Worm (Caenorhabditis elegans): ENCODE measurements around the gene exo-1.

exo-1 gene

DNA sequence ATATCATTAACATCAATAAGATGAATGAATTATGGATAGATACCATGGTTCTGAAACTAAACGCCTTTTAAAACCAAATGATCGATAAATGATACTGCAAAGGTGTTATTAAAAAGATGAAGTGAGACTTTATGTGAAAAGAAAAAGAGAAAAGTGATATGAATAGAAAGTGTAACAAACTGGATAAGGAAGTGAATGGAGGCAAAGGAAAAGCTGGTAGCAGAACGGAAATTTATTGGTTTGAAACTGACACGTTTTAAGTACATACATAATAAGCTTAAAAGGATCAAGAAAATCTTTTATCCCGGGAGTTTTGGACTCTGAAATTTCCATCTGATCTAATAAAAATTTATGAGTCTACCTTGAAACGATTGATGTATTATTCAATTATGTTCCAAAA, 6.4 kb downstream of the exo-1 start, which contains the start of gene bli-5:
TSS of gene bli-5 (minus strand) at position 101 of the 400 bp plus-strand sequence.
- TF ChIP-seq C34F6.9 (tag; optimal IDR thresholded peaks at IDR 0.05) (no peak), alr-1 (tag; optimal IDR thresholded peaks at IDR 0.05) (no peak), nhr-10 (tag; optimal IDR thresholded peaks at IDR 0.05) (no peak), lin-39 (tag; optimal IDR thresholded peaks at IDR 0.05) (no peak), mbf-1 (tag; optimal IDR thresholded peaks at IDR 0.05) (no peak), ceh-16 (tag; optimal IDR thresholded peaks at IDR 0.05) (no peak), nhr-25 (tag; optimal IDR thresholded peaks at IDR 0.05) (no peak), nhr-21 (tag; optimal IDR thresholded peaks at IDR 0.05) (no peak), nhr-237 (tag; optimal IDR thresholded peaks at IDR 0.05) (no peak), crh-2 (tag; optimal IDR thresholded peaks at IDR 0.05) (no peak), nhr-129 (tag; optimal IDR thresholded peaks at IDR 0.05) (no peak), ceh-82 (tag; optimal IDR thresholded peaks at IDR 0.05) (no peak), F13H6.1 (tag; optimal IDR thresholded peaks at IDR 0.05) (no peak)

DNA sequence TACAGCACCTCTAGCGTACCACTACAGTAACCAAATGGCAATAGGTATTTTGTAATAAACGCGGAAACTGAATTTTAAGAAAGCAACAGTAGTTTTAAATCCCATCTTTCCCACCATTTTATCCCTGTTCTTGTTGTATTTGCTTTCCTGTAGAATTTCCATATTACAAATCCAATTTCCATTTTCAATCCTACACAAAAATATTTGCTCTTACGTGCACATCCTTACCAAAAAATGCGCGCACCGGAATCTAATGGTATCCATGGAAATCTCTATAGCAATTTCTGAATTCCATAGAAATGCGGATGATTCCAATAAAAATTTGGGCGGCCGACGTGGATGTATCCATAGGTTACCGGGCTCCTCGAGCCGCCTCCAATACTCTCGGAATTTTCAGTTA, 6.8 kb downstream of the exo-1 start, which contains the start of gene trf-1:
TSS of gene trf-1 (plus strand) at position 301 of the 400 bp plus-strand sequence.
- TF ChIP-seq F13H6.1 (tag; optimal IDR thresholded peaks at IDR 0.05) (no peak), nhr-11 (tag; optimal IDR thresholded peaks at IDR 0.05) (no peak), fos-1 (tag; optimal IDR thresholded peaks at IDR 0.05) (no peak), blmp-1 (tag; optimal IDR thresholded peaks at IDR 0.05; ENCODE audit: insufficient read depth) (no peak), lin-11 (tag; optimal IDR thresholded peaks at IDR 0.05) (no peak), ceh-16 (tag; optimal IDR thresholded peaks at IDR 0.05) (no peak), sem-4 (tag; optimal IDR thresholded peaks at IDR 0.05) (no peak), nhr-12 (tag; optimal IDR thresholded peaks at IDR 0.05) (no peak), gmeb-1 (tag; optimal IDR thresholded peaks at IDR 0.05) (no peak), nhr-77 (tag; optimal IDR thresholded peaks at IDR 0.05) (no peak), peb-1 (tag; optimal IDR thresholded peaks at IDR 0.05) (no peak), crh-2 (tag; optimal IDR thresholded peaks at IDR 0.05) (no peak), unc-39 (tag; optimal IDR thresholded peaks at IDR 0.05) (no peak), sma-9 (GFP tag; optimal IDR thresholded peaks at IDR 0.05) (no peak), sma-9 (tag; optimal IDR thresholded peaks at IDR 0.05) (no peak), aly-2 (tag; optimal IDR thresholded peaks at IDR 0.05) (no peak), ZK546.5 (tag; optimal IDR thresholded peaks at IDR 0.05) (no peak), R02D3.7 (tag; optimal IDR thresholded peaks at IDR 0.05) (no peak), nhr-25 (tag; optimal IDR thresholded peaks at IDR 0.05) (no peak), ztf-1 (GFP tag; conservative IDR thresholded peaks at IDR 0.05) (no peak)

ce11 chrIII:13434404-13434803, 11.1 kb downstream of the exo-1 start, which contains the start of gene F45G2.7:
TSS of gene F45G2.7 (minus strand) at chrIII:13434504.
- TF ChIP-seq elt-1 (tag; optimal IDR thresholded peaks at IDR 0.05) (no peak), mab-5 (tag; optimal IDR thresholded peaks at IDR 0.05) (no peak), mbf-1 (tag; optimal IDR thresholded peaks at IDR 0.05) (no peak), snpc-4 (tag; optimal IDR thresholded peaks at IDR 0.05) (no peak), alr-1 (tag; optimal IDR thresholded peaks at IDR 0.05) (no peak), peb-1 (tag; optimal IDR thresholded peaks at IDR 0.05) (no peak), ZK546.5 (tag; optimal IDR thresholded peaks at IDR 0.05) (no peak), nhr-129 (tag; optimal IDR thresholded peaks at IDR 0.05) (no peak), C34F6.9 (tag; optimal IDR thresholded peaks at IDR 0.05) (no peak), unc-39 (tag; optimal IDR thresholded peaks at IDR 0.05) (no peak)

DNA sequence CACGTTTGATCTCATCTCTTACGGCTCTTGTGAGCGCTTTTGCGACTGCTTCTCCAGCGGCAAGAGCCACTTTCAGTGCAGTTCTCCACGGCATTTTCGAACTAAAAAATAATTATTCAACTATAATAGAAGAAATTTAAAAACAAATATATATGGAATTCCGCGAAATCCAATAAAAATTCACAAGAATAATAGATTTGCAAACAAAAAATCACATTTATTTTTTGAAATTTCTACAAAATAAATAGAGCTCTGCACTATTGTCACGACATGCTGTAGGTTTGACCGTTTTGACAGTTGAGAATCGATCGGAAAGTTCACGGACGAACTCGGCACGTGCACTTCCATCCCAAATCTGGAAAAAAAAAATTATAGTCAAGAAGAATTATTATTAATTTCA, 12.3 kb downstream of the exo-1 start, which contains the start of gene F45G2.8:
TSS of gene F45G2.8 (minus strand) at position 101 of the 400 bp plus-strand sequence.
- TF ChIP-seq ceh-82 (tag; optimal IDR thresholded peaks at IDR 0.05) (no peak), snpc-4 (tag; optimal IDR thresholded peaks at IDR 0.05) (no peak), lin-13 (GFP tag; optimal IDR thresholded peaks at IDR 0.05) (no peak), nhr-25 (tag; optimal IDR thresholded peaks at IDR 0.05) (no peak), skn-1 (tag; optimal IDR thresholded peaks at IDR 0.05) (no peak), nhr-21 (tag; optimal IDR thresholded peaks at IDR 0.05) (no peak), nhr-12 (tag; optimal IDR thresholded peaks at IDR 0.05) (no peak), C34F6.9 (tag; optimal IDR thresholded peaks at IDR 0.05) (no peak)

DNA sequence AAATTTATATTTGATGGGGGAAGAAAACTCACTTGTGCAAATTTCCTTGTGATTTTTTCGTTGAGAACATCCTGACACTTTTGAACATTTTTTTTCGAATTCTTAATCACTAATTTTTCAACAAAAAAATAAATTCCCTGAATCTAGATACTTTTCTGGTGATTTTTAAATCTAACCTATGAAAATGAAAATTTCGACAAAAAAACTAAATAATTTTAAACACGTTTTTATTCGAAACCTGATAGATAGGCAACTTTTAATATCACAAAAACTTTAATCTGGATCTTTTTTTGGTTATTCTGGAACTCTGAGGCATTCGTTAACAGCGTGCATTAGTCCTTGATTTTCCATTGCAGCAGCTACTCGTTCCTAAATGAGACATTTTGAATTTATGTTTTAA, 13.5 kb downstream of the exo-1 start, which contains the start of gene F45G2.9:
TSS of gene F45G2.9 (minus strand) at position 101 of the 400 bp plus-strand sequence.
- TF ChIP-seq ceh-82 (tag; optimal IDR thresholded peaks at IDR 0.05) = no peak
- no peak for TF ChIP-seq egl-27 (tag; optimal IDR thresholded peaks at IDR 0.05)
